Fruit fly (Drosophila melanogaster) whole organism, embryonic: ENCODE results near the gene HtrA2.

Experiments used
- B-H1 ChIP-seq: fragments of 200-800 bp; sonication (Bioruptor generic); IDR thresholded peaks from 3 replicates; pipeline ENCODE4 v1.3.6; 2022; ENCODE audit warnings: missing biosample characterization, missing genetic modification characterization
- CG11085 ChIP-seq: fragments of 200-800 bp; sonication (Bioruptor generic); IDR thresholded peaks from 2 replicates; pipeline ENCODE4 v1.3.6; 2022; ENCODE audit warnings: missing biosample characterization, missing genetic modification characterization
- CG12744 ChIP-seq: fragments of 200-800 bp; sonication (Bioruptor generic); optimal IDR thresholded peaks from 2 replicates; lab custom pipeline; 2016; ENCODE audit warnings: missing biosample characterization, missing genetic modification characterization
- CG13287 ChIP-seq: fragments of 200-800 bp; sonication (Bioruptor generic); IDR thresholded peaks from 2 replicates; pipeline ENCODE4 v1.3.6; 2022; ENCODE audit warnings: missing biosample characterization, missing genetic modification characterization; ENCODE audit not compliant: partially characterized antibody
- CG14014 ChIP-seq: fragments of 200-800 bp; sonication (Bioruptor generic); IDR thresholded peaks from 2 replicates; pipeline ENCODE4 v1.3.6; 2022; ENCODE audit warnings: missing biosample characterization, missing genetic modification characterization
- CG16815 ChIP-seq: fragments of 200-800 bp; sonication (Bioruptor generic); optimal IDR thresholded peaks from 3 replicates; lab custom pipeline; 2017; ENCODE audit warnings: missing biosample characterization, mild to moderate bottlenecking, missing genetic modification characterization
- CG17612 ChIP-seq: fragments of 200-800 bp; sonication (Bioruptor generic); IDR thresholded peaks from 2 replicates; pipeline ENCODE4 v1.3.6; 2022; ENCODE audit warnings: missing biosample characterization, missing genetic modification characterization
- CG1832 ChIP-seq: fragments of 200-800 bp; sonication (Bioruptor generic); optimal IDR thresholded peaks from 2 replicates; lab custom pipeline; 2017; ENCODE audit warnings: missing biosample characterization, mild to moderate bottlenecking, missing genetic modification characterization, inconsistent platforms
- CG18599 ChIP-seq: fragments of 200-800 bp; sonication (Bioruptor generic); optimal IDR thresholded peaks from 3 replicates; lab custom pipeline; 2017; ENCODE audit warnings: missing biosample characterization, missing genetic modification characterization, mild to moderate bottlenecking, moderate library complexity, missing genetic modification reagents
- CG3407 ChIP-seq: fragments of 200-800 bp; sonication (Bioruptor generic); optimal IDR thresholded peaks from 2 replicates; lab custom pipeline; 2018; ENCODE audit warnings: missing biosample characterization, mild to moderate bottlenecking, missing genetic modification characterization
- CG4617 ChIP-seq: fragments of 200-800 bp; sonication (Bioruptor generic); optimal IDR thresholded peaks from 3 replicates; lab custom pipeline; 2016; ENCODE audit warnings: missing biosample characterization, missing genetic modification characterization, borderline replicate concordance
- CG4820 ChIP-seq: fragments of 200-800 bp; sonication (Bioruptor generic); optimal IDR thresholded peaks from 3 replicates; lab custom pipeline; 2016; ENCODE audit warnings: missing biosample characterization, missing genetic modification characterization
- CG4854 ChIP-seq: fragments of 200-800 bp; sonication (Bioruptor generic); optimal IDR thresholded peaks from 2 replicates; lab custom pipeline; 2016; ENCODE audit warnings: missing biosample characterization, missing genetic modification characterization, inconsistent platforms
- CG6272 ChIP-seq: fragments of 200-800 bp; sonication (Bioruptor generic); IDR thresholded peaks from 2 replicates; pipeline ENCODE4 v1.3.6; 2022; ENCODE audit warnings: missing biosample characterization, missing genetic modification characterization
- CG7987 ChIP-seq: fragments of 200-800 bp; sonication (Bioruptor generic); optimal IDR thresholded peaks from 2 replicates; lab custom pipeline; 2018; ENCODE audit warnings: missing biosample characterization, mild to moderate bottlenecking, missing genetic modification characterization, moderate library complexity
- CG9437 ChIP-seq: fragments of 200-800 bp; sonication (Bioruptor generic); optimal IDR thresholded peaks from 2 replicates; lab custom pipeline; 2018; ENCODE audit warnings: missing biosample characterization, mild to moderate bottlenecking, missing genetic modification characterization
- CG9727 ChIP-seq: fragments of 200-800 bp; sonication (Bioruptor generic); optimal IDR thresholded peaks from 3 replicates; lab custom pipeline; 2017; ENCODE audit warnings: missing biosample characterization, mild to moderate bottlenecking, missing genetic modification characterization
- CG9817 ChIP-seq: fragments of 200-800 bp; sonication (Bioruptor generic); optimal IDR thresholded peaks from 2 replicates; lab custom pipeline; 2018; ENCODE audit warnings: missing biosample characterization, mild to moderate bottlenecking, missing genetic modification characterization, moderate library complexity
- Camta ChIP-seq: fragments of 200-800 bp; sonication (Bioruptor generic); optimal IDR thresholded peaks from 2 replicates; lab custom pipeline; 2016; ENCODE audit warnings: missing biosample characterization, missing genetic modification characterization
- D19B ChIP-seq: fragments of 200-800 bp; sonication (Bioruptor generic); optimal IDR thresholded peaks from 2 replicates; lab custom pipeline; 2017; ENCODE audit warnings: missing biosample characterization, mild to moderate bottlenecking, missing genetic modification characterization
- Dfd ChIP-seq, 2 experiments: fragments of >200 bp; optimal IDR thresholded peaks; 2 replicates each; lab custom pipeline; 2017; ENCODE audit warnings: missing biosample characterization in 2 of 2, missing genetic modification characterization in 2 of 2
- Dp ChIP-seq: fragments of 200-800 bp; sonication (Bioruptor generic); optimal IDR thresholded peaks from 2 replicates; lab custom pipeline; 2018; ENCODE audit warnings: missing biosample characterization, mild to moderate bottlenecking, missing genetic modification characterization, moderate library complexity
- Elba2 ChIP-seq: fragments of 200-800 bp; sonication (Bioruptor generic); optimal IDR thresholded peaks from 3 replicates; lab custom pipeline; 2016; ENCODE audit warnings: missing biosample characterization, missing genetic modification characterization
- Fer1 ChIP-seq: fragments of 200-800 bp; sonication (Bioruptor generic); optimal IDR thresholded peaks from 2 replicates; lab custom pipeline; 2017; ENCODE audit warnings: missing biosample characterization, mild to moderate bottlenecking, missing genetic modification characterization
- Gug ChIP-seq: fragments of 200-800 bp; sonication (Bioruptor generic); IDR thresholded peaks from 4 replicates; pipeline ENCODE4 v1.3.6; 2022; ENCODE audit warnings: missing biosample characterization, missing genetic modification characterization
- Hsf ChIP-seq: fragments of 200-800 bp; sonication (Bioruptor generic); optimal IDR thresholded peaks from 3 replicates; lab custom pipeline; 2016; ENCODE audit warnings: missing biosample characterization, missing genetic modification characterization
- Kr ChIP-seq: fragments of 200-800 bp; sonication (Bioruptor generic); optimal IDR thresholded peaks from 2 replicates; lab custom pipeline; 2017; ENCODE audit warnings: missing biosample characterization, mild to moderate bottlenecking, missing genetic modification characterization
- MESR4 ChIP-seq: fragments of 200-800 bp; sonication (Bioruptor generic); optimal IDR thresholded peaks from 2 replicates; lab custom pipeline; 2018; ENCODE audit warnings: missing biosample characterization, mild to moderate bottlenecking, missing genetic modification characterization, moderate library complexity
- Mad ChIP-seq: fragments of 200-800 bp; sonication (Bioruptor generic); optimal IDR thresholded peaks from 2 replicates; lab custom pipeline; 2016; ENCODE audit warnings: missing biosample characterization, missing genetic modification characterization
- NC2α ChIP-seq: fragments of 200-800 bp; sonication (Bioruptor generic); optimal IDR thresholded peaks from 2 replicates; lab custom pipeline; 2016; ENCODE audit warnings: missing biosample characterization, missing genetic modification characterization
- Nf-YA ChIP-seq: fragments of 200-800 bp; sonication (Bioruptor generic); IDR thresholded peaks from 2 replicates; pipeline ENCODE4 v1.3.6; 2022; ENCODE audit warnings: missing biosample characterization, missing genetic modification characterization
- Ssrp ChIP-seq: fragments of 200-800 bp; sonication (Bioruptor generic); optimal IDR thresholded peaks from 2 replicates; lab custom pipeline; 2018; ENCODE audit warnings: missing biosample characterization, mild to moderate bottlenecking, missing genetic modification characterization, moderate library complexity
- Usf ChIP-seq: fragments of 200-800 bp; sonication (Bioruptor generic); optimal IDR thresholded peaks from 2 replicates; lab custom pipeline; 2017; ENCODE audit warnings: missing genotype, missing biosample characterization, missing genetic modification characterization
- ara ChIP-seq: fragments of 200-800 bp; sonication (Bioruptor generic); IDR thresholded peaks from 2 replicates; pipeline ENCODE4 v1.3.6; 2022; ENCODE audit warnings: missing biosample characterization, missing genetic modification characterization
- ase ChIP-seq: fragments of 200-800 bp; sonication (Bioruptor generic); IDR thresholded peaks from 3 replicates; pipeline ENCODE4 v1.3.6; 2022; ENCODE audit warnings: missing biosample characterization, missing genetic modification characterization
- ato ChIP-seq: fragments of 200-800 bp; sonication (Bioruptor generic); IDR thresholded peaks from 2 replicates; pipeline ENCODE4 v1.3.6; 2022; ENCODE audit warnings: missing biosample characterization, missing genetic modification characterization; ENCODE audit not compliant: partially characterized antibody
- crp ChIP-seq, 2 experiments: fragments of 200-800 bp; sonication (Bioruptor generic); optimal IDR thresholded peaks; 2 replicates in 1 of 2; 3 replicates in 1 of 2; lab custom pipeline; 2017; ENCODE audit warnings: missing biosample characterization in 2 of 2, missing genetic modification characterization in 2 of 2, mild to moderate bottlenecking in 1 of 2, moderate library complexity in 1 of 2
- dati ChIP-seq: fragments of 200-800 bp; sonication (Bioruptor generic); IDR thresholded peaks from 2 replicates; pipeline ENCODE4 v1.3.6; 2022; ENCODE audit warnings: missing biosample characterization, missing genetic modification characterization
- jigr1 ChIP-seq: fragments of 200-800 bp; sonication (Bioruptor generic); IDR thresholded peaks from 3 replicates; pipeline ENCODE4 v1.3.6; 2022; ENCODE audit warnings: missing biosample characterization, missing genetic modification characterization
- jumu ChIP-seq: fragments of 200-800 bp; sonication (Bioruptor generic); optimal IDR thresholded peaks from 3 replicates; lab custom pipeline; 2016; ENCODE audit warnings: missing biosample characterization, missing genetic modification characterization
- kay ChIP-seq: fragments of 200-800 bp; sonication (Bioruptor generic); optimal IDR thresholded peaks from 2 replicates; lab custom pipeline; 2016; ENCODE audit warnings: missing biosample characterization, missing genetic modification characterization
- otp ChIP-seq: fragments of 200-800 bp; sonication (Bioruptor generic); IDR thresholded peaks from 3 replicates; pipeline ENCODE4, ENCODE4 v1.3.6; 2022; ENCODE audit warnings: missing biosample characterization, missing genetic modification characterization
- psq ChIP-seq: fragments of 200-800 bp; sonication (Bioruptor generic); optimal IDR thresholded peaks from 2 replicates; lab custom pipeline; 2017; ENCODE audit warnings: missing biosample characterization, missing genetic modification characterization
- sc ChIP-seq, 3 experiments: fragments of >200 bp in 2 of 3; fragments of 200-800 bp in 1 of 3; sonication (Bioruptor generic) in 1 of 3; optimal IDR thresholded peaks; 2 replicates in 2 of 3; 3 replicates in 1 of 3; lab custom pipeline; 2017; ENCODE audit warnings: mild to moderate bottlenecking in 1 of 3, missing biosample characterization in 1 of 3, missing genetic modification characterization in 1 of 3, missing genetic modification reagents in 1 of 3
- seq ChIP-seq: fragments of 200-800 bp; sonication (Bioruptor generic); IDR thresholded peaks from 2 replicates; pipeline ENCODE4 v1.3.6; 2022; ENCODE audit warnings: missing biosample characterization, missing genetic modification characterization
- shn ChIP-seq: fragments of 200-800 bp; sonication (Bioruptor generic); optimal IDR thresholded peaks from 3 replicates; lab custom pipeline; 2016; ENCODE audit warnings: missing biosample characterization, missing genetic modification characterization
- sqz ChIP-seq: fragments of 200-800 bp; sonication (Bioruptor generic); optimal IDR thresholded peaks from 3 replicates; lab custom pipeline; 2018; ENCODE audit warnings: missing biosample characterization, mild to moderate bottlenecking, missing genetic modification characterization
- sr ChIP-seq: fragments of 200-800 bp; sonication (Bioruptor generic); IDR thresholded peaks from 3 replicates; pipeline ENCODE4 v1.3.6; 2022; ENCODE audit warnings: missing biosample characterization, missing genetic modification characterization
- ttk ChIP-seq: fragments of 200-800 bp; sonication (Bioruptor generic); IDR thresholded peaks from 2 replicates; pipeline ENCODE4 v2.1.2; 2022; ENCODE audit warnings: missing biosample characterization, missing genetic modification characterization
- vfl ChIP-seq: fragments of 200-800 bp; sonication (Bioruptor generic); optimal IDR thresholded peaks from 2 replicates; lab custom pipeline; 2016; ENCODE audit warnings: missing biosample characterization, missing genetic modification characterization
- wdn ChIP-seq: fragments of 200-800 bp; sonication (Bioruptor generic); IDR thresholded peaks from 2 replicates; pipeline ENCODE4 v1.3.6; 2022; ENCODE audit warnings: missing biosample characterization, missing genetic modification characterization

HtrA2 gene

DNA sequence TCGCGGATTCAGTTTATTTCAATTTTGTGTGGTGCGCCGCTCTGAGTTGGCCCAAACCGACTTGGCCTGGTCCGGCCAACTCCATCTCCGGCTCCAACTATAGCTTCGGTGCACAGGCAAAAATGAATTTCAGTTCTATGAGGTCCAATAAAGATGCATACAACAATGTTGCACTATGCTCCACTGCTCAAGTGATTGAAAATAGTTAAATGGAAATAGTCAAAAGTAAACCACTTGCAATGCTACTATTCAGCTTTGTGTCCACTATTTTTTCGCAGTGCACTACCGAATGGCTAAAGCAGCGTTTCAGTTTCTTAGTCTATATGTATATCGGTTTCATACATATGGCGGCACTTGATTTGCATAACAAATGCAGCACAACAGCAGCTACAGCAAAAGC is 35.2 kb downstream of the HtrA2 start (continued):
- no peak for TF ChIP-seq MESR4 (GFP tag; lab: Kevin White, UChicago)
- peak; percentile 31 for TF ChIP-seq CG9437 (GFP tag; lab: Kevin White, UChicago)
- peak; percentile 40 for TF ChIP-seq CG9817 (tag; lab: Kevin White, UChicago)
- TF ChIP-seq Mad (GFP tag; lab: Kevin White, UChicago), result peak; percentile 52
- peak; percentile 63 for TF ChIP-seq CG6272 (GFP tag; lab: Robert Waterston, UW)
- peak; percentile 65; the same call in 1 of the 2 replicates for TF ChIP-seq Nf-YA (GFP tag; lab: Robert Waterston, UW)
- TF ChIP-seq wdn, result no peak
- TF ChIP-seq CG13287 (GFP tag; lab: Robert Waterston, UW), result no peak
- peak; percentile 78 for TF ChIP-seq B-H1
- TF ChIP-seq crp (GFP tag; optimal IDR thresholded peaks at IDR 0.05; lab: Kevin White, UChicago), result no peak
- TF ChIP-seq CG12744 (GFP tag; lab: Kevin White, UChicago), result no peak
- no peak for TF ChIP-seq CG9727
- no peak for TF ChIP-seq CG3407 (GFP tag; lab: Kevin White, UChicago)
- peak; percentile 43 for TF ChIP-seq Hsf (GFP tag; lab: Kevin White, UChicago)
- no peak for TF ChIP-seq NC2α (GFP tag; lab: Kevin White, UChicago)
- peak; percentile 26; the same call in 1 of the 2 replicates for TF ChIP-seq CG17612 (GFP tag; lab: Robert Waterston, UW)
- TF ChIP-seq Dfd (GFP tag; optimal IDR thresholded peaks at IDR 0.05; lab: Kevin White, UChicago), result no peak
- TF ChIP-seq Fer1 (GFP tag; lab: Kevin White, UChicago), result peak; percentile 78
- no peak for TF ChIP-seq CG4617 (GFP tag; lab: Kevin White, UChicago)
- no peak for TF ChIP-seq Elba2 (GFP tag; lab: Kevin White, UChicago)
- peak; percentile 72 for TF ChIP-seq seq (GFP tag; lab: Robert Waterston, UW)
- peak; percentile 27 for TF ChIP-seq D19B
- TF ChIP-seq jumu (GFP tag; lab: Kevin White, UChicago), result peak; percentile 12
- TF ChIP-seq CG18599, result peak; percentile 71
- no peak for TF ChIP-seq Dp (GFP tag; lab: Kevin White, UChicago)
- TF ChIP-seq Kr, result no peak
- peak; percentile 14 for TF ChIP-seq Usf (GFP tag; lab: Kevin White, UChicago)
- peak; percentile 67; the same call in 1 of the 2 replicates for TF ChIP-seq CG14014 (GFP tag; lab: Robert Waterston, UW)
- no peak for TF ChIP-seq dati (GFP tag; lab: Robert Waterston, UW)
- TF ChIP-seq kay (GFP tag; lab: Kevin White, UChicago), result peak; percentile 3
- peak; percentile 59 for TF ChIP-seq CG4854
- TF ChIP-seq sqz, result no peak
- no peak for TF ChIP-seq ato (GFP tag; lab: Robert Waterston, UW)
- TF ChIP-seq Camta (GFP tag; lab: Kevin White, UChicago), result peak; percentile 34
- TF ChIP-seq CG7987, result no peak
- peak; percentile 53 for TF ChIP-seq shn
- TF ChIP-seq Gug (GFP tag; lab: Robert Waterston, UW), result peak; percentile 54; the same call in 2 of the 4 replicates
- TF ChIP-seq Ssrp (tag; lab: Kevin White, UChicago), result peak; percentile 55
- no peak for TF ChIP-seq CG1832 (GFP tag; lab: Kevin White, UChicago)
- TF ChIP-seq otp (GFP tag; lab: Robert Waterston, UW), result peak; percentile 58; the same call in 1 of the 3 replicates
- TF ChIP-seq CG11085 (GFP tag; lab: Robert Waterston, UW), result peak; percentile 27; the same call in 1 of the 2 replicates
- TF ChIP-seq sc (optimal IDR thresholded peaks at IDR 0.05; lab: Kevin White, UChicago), result no peak
- no peak for TF ChIP-seq sc (GFP tag; optimal IDR thresholded peaks at IDR 0.05; lab: Kevin White, UChicago)
- peak; percentile 69 for TF ChIP-seq ttk (GFP tag; lab: Robert Waterston, UW)
- TF ChIP-seq vfl (GFP tag; lab: Kevin White, UChicago), result no peak
- TF ChIP-seq CG4820 (GFP tag; lab: Kevin White, UChicago), result peak; percentile 53
- no peak for TF ChIP-seq ara
- TF ChIP-seq CG16815 (GFP tag; lab: Kevin White, UChicago), result no peak
- peak; percentile 68; the same call in 2 of the 3 replicates for TF ChIP-seq jigr1 (GFP tag; lab: Robert Waterston, UW)
- peak; percentile 48; the same call in 1 of the 3 replicates for TF ChIP-seq ase (GFP tag; lab: Robert Waterston, UW)
- TF ChIP-seq sr (GFP tag; lab: Robert Waterston, UW), result peak; percentile 58; the same call in 1 of the 3 replicates
- TF ChIP-seq psq (GFP tag; lab: Kevin White, UChicago), result no peak
